Fruit fly (Drosophila melanogaster) whole organism, embryonic: ENCODE measurements around the gene CG5515.

Experiments
- CG3407 ChIP-seq: fragments of 200-800 bp; sonication (Bioruptor generic); optimal IDR thresholded peaks from 2 replicates; lab custom pipeline; 2018; ENCODE audit warnings: missing biosample characterization, mild to moderate bottlenecking, missing genetic modification characterization
- CG8478 ChIP-seq: fragments of >200 bp; optimal IDR thresholded peaks from 2 replicates; lab custom pipeline; 2018
- CG9215 ChIP-seq: fragments of 200-800 bp; sonication (Bioruptor generic); IDR thresholded peaks from 2 replicates; pipeline ENCODE4 v1.3.6; 2022; ENCODE audit warnings: missing biosample characterization, missing genetic modification characterization
- H15 ChIP-seq: fragments of 200-800 bp; sonication (Bioruptor generic); IDR thresholded peaks from 3 replicates; pipeline ENCODE4 v1.3.6; 2022; ENCODE audit warnings: missing biosample characterization, missing genetic modification characterization
- Ssrp ChIP-seq: fragments of 200-800 bp; sonication (Bioruptor generic); optimal IDR thresholded peaks from 2 replicates; lab custom pipeline; 2018; ENCODE audit warnings: missing biosample characterization, mild to moderate bottlenecking, missing genetic modification characterization, moderate library complexity
- bowl ChIP-seq: fragments of 200-800 bp; sonication (Bioruptor generic); IDR thresholded peaks from 2 replicates; pipeline ENCODE4 v1.3.6; 2022; ENCODE audit warnings: missing biosample characterization, missing genetic modification characterization
- chm ChIP-seq: fragments of 200-800 bp; sonication (Bioruptor generic); IDR thresholded peaks from 2 replicates; pipeline ENCODE4 v1.3.6; 2022; ENCODE audit warnings: missing biosample characterization, missing genetic modification characterization
- pfk ChIP-seq: fragments of 200-800 bp; sonication (Bioruptor generic); optimal IDR thresholded peaks from 2 replicates; lab custom pipeline; 2018; ENCODE audit warnings: missing biosample characterization, mild to moderate bottlenecking, missing genetic modification characterization, moderate library complexity
- run ChIP-seq: fragments of 200-800 bp; sonication (Bioruptor generic); optimal IDR thresholded peaks from 3 replicates; lab custom pipeline; 2018; ENCODE audit warnings: missing biosample characterization, mild to moderate bottlenecking, missing genetic modification characterization
- stc ChIP-seq: fragments of 200-800 bp; sonication (Bioruptor generic); IDR thresholded peaks from 2 replicates; pipeline ENCODE4 v1.3.6; 2022; ENCODE audit warnings: missing biosample characterization, missing genetic modification characterization
- tgo ChIP-seq: fragments of 200-800 bp; sonication (Bioruptor generic); IDR thresholded peaks from 3 replicates; pipeline ENCODE4 v1.3.6; 2022; ENCODE audit warnings: missing biosample characterization, missing genetic modification characterization
- tx ChIP-seq: fragments of 200-800 bp; sonication (Bioruptor generic); optimal IDR thresholded peaks from 2 replicates; lab custom pipeline; 2016; ENCODE audit warnings: missing biosample characterization, missing genetic modification characterization

dm6 chr3R:24186188-24186587 lies 2.5 kb downstream of the CG5515 start, which contains the start of gene mora:
- TF ChIP-seq CG3407 (GFP tag; lab: Kevin White, UChicago) (no peak), CG8478 (lab: Kevin White, UChicago) (no peak), pfk (GFP tag; lab: Kevin White, UChicago) (no peak), tx (no peak), H15 (GFP tag; lab: Robert Waterston, UW) (no peak), chm (GFP tag; lab: Robert Waterston, UW) (no peak), stc (GFP tag; lab: Robert Waterston, UW) (no peak), CG9215 (GFP tag; lab: Robert Waterston, UW) (no peak), tgo (GFP tag; lab: Robert Waterston, UW) (no peak), run (tag; lab: Kevin White, UChicago) (no peak), bowl (no peak), Ssrp (tag; lab: Kevin White, UChicago) (no peak)
